Fruit fly (Drosophila melanogaster): ENCODE results near the gene TwdlK.

dm6 chr3R:26656140-26656539, 27.6 kb upstream of the TwdlK start, which contains the start of gene Tb:
- TF ChIP-seq CG8478 (optimal IDR thresholded peaks at IDR 0.05) (no peak), pan (optimal IDR thresholded peaks at IDR 0.05) (no peak), EcR (GFP tag; optimal IDR thresholded peaks at IDR 0.05) (no peak), usp (GFP tag; optimal IDR thresholded peaks at IDR 0.05) (no peak), Dll (optimal IDR thresholded peaks at IDR 0.05) (no peak), psq (optimal IDR thresholded peaks at IDR 0.05) (no peak)
